Worm (Caenorhabditis elegans): ENCODE data around the gene aat-2.

ce11 chrV:9257467-9257866 is 11.3 kb upstream of the aat-2 start, which contains the start of gene F07C3.16:
- no peak for TF ChIP-seq hmg-4 (GFP tag; optimal IDR thresholded peaks at IDR 0.05)
- no peak for TF ChIP-seq hnd-1 (tag; optimal IDR thresholded peaks at IDR 0.05)
- no peak for TF ChIP-seq tbx-37 (GFP tag; conservative IDR thresholded peaks at IDR 0.05)
- no peak for TF ChIP-seq pes-1 (GFP tag; IDR thresholded peaks at IDR 0.05)
- no peak for TF ChIP-seq tra-4 (tag; optimal IDR thresholded peaks at IDR 0.05)
- no peak for TF ChIP-seq ama-1 (optimal IDR thresholded peaks at IDR 0.05)
- no peak for TF ChIP-seq flt-1 (GFP tag; IDR thresholded peaks at IDR 0.05)
- no peak for TF ChIP-seq aly-1 (tag; optimal IDR thresholded peaks at IDR 0.05)
- no peak for TF ChIP-seq hmbx-1 (tag; optimal IDR thresholded peaks at IDR 0.05)
- no peak for TF ChIP-seq F13C5.2 (tag; optimal IDR thresholded peaks at IDR 0.05)
- TF ChIP-seq scrt-1 (GFP tag; IDR thresholded peaks at IDR 0.05), result no peak
- no peak for TF ChIP-seq B0310.2 (tag; optimal IDR thresholded peaks at IDR 0.05)
- no peak for TF ChIP-seq ceh-13 (GFP tag; optimal IDR thresholded peaks at IDR 0.05)
- TF ChIP-seq tbx-11 (GFP tag; IDR thresholded peaks at IDR 0.05), result no peak
